Worm (Caenorhabditis elegans) whole organism, mixed stage, embryonic: ENCODE measurements around the gene Y17G7B.20.

Experiments used
- nhr-12 ChIP-seq: fragments of 150-350 bp; optimal IDR thresholded peaks from 2 replicates; lab custom pipeline; 2014; ENCODE audit warnings: missing biosample characterization, missing genetic modification characterization
- unc-62 ChIP-seq: fragments of 150-350 bp; optimal IDR thresholded peaks from 2 replicates; lab custom pipeline; 2014; ENCODE audit warnings: missing biosample characterization, missing genetic modification reagents, missing genetic modification characterization

- TF ChIP-seq unc-62 (no peak), nhr-12 (tag; lab: Kevin White, UChicago) (no peak)
Observed at ce11 chrII:11962083-11962482, 17.6 kb downstream of the Y17G7B.20 start, which contains the start of the genes W03C9.1 and W03C9.2.
